Worm (Caenorhabditis elegans) whole organism, late embryonic: ENCODE data around the gene atn-1.

ENCODE experiments used
- C08G9.2 ChIP-seq: sonication (generic microtip); optimal IDR thresholded peaks from 2 replicates; lab custom pipeline; 2016; ENCODE audit warnings: mild to moderate bottlenecking, missing genetic modification characterization, moderate library complexity, missing compliant biosample characterization
- T23F11.4 ChIP-seq: fragments of 200-800 bp; sonication (Bioruptor generic); optimal IDR thresholded peaks from 2 replicates; lab custom pipeline; 2018; ENCODE audit warnings: mild to moderate bottlenecking, missing genetic modification characterization, missing compliant biosample characterization
- ama-1 ChIP-seq: fragments of 150-350 bp; optimal IDR thresholded peaks from 2 replicates; lab custom pipeline; 2014
- ceh-22 ChIP-seq: sonication (generic microtip); optimal IDR thresholded peaks from 2 replicates; lab custom pipeline; 2017; ENCODE audit warnings: missing biosample characterization, missing genetic modification characterization
- nfya-1 ChIP-seq: sonication (generic microtip); optimal IDR thresholded peaks from 2 replicates; lab custom pipeline; 2017; ENCODE audit warnings: missing genetic modification characterization, mild to moderate bottlenecking, missing compliant biosample characterization, antibody characterized with exemption, moderate library complexity
- nhr-11 ChIP-seq: fragments of 150-350 bp; optimal IDR thresholded peaks from 2 replicates; lab custom pipeline; 2014; ENCODE audit warnings: missing biosample characterization, missing genetic modification characterization
- tbx-7 ChIP-seq: sonication (generic microtip); optimal IDR thresholded peaks from 2 replicates; lab custom pipeline; 2016; ENCODE audit warnings: missing genotype, missing genetic modification characterization, missing compliant biosample characterization

ce11 chrV:12466653-12467052 lies 11.6 kb upstream of the atn-1 start:
- TF ChIP-seq C08G9.2 (no peak), T23F11.4 (GFP tag; lab: Kevin White, UChicago) (no peak), tbx-7 (no peak), ceh-22 (tag; lab: Kevin White, UChicago) (no peak), ama-1 (no peak), nhr-11 (tag; lab: Kevin White, UChicago) (no peak), nfya-1 (no peak)
